Worm (Caenorhabditis elegans) whole organism, L2 larva: ENCODE results near the gene Y75B12A.2.

Experiments
- C34F6.9 ChIP-seq: fragments of 150-350 bp; optimal IDR thresholded peaks from 2 replicates; lab custom pipeline; 2014; ENCODE audit warnings: missing biosample characterization, missing genetic modification characterization
- F13H6.1 ChIP-seq: sonication (generic microtip); optimal IDR thresholded peaks from 2 replicates; lab custom pipeline; 2016; ENCODE audit warnings: missing genetic modification characterization, missing compliant biosample characterization
- R02D3.7 ChIP-seq: fragments of 150-350 bp; optimal IDR thresholded peaks from 2 replicates; lab custom pipeline; 2014; ENCODE audit warnings: missing biosample characterization, missing genetic modification characterization
- Y55F3AM.14 ChIP-seq: fragments of 200-800 bp; sonication (Bioruptor generic); optimal IDR thresholded peaks from 2 replicates; lab custom pipeline; 2018; ENCODE audit warnings: mild to moderate bottlenecking, missing genetic modification characterization, missing compliant biosample characterization
- ZK546.5 ChIP-seq: sonication (generic microtip); optimal IDR thresholded peaks from 2 replicates; lab custom pipeline; 2017; ENCODE audit warnings: missing biosample characterization, missing genetic modification characterization
- alr-1 ChIP-seq: fragments of 150-350 bp; optimal IDR thresholded peaks from 2 replicates; lab custom pipeline; 2014; ENCODE audit warnings: missing biosample characterization, missing genetic modification characterization
- aly-2 ChIP-seq: fragments of 150-350 bp; optimal IDR thresholded peaks from 2 replicates; lab custom pipeline; 2014; ENCODE audit warnings: missing biosample characterization, missing genetic modification characterization
- ama-1 ChIP-seq: fragments of 150-350 bp; optimal IDR thresholded peaks from 2 replicates; lab custom pipeline; 2018; ENCODE audit warnings: inconsistent platforms
- blmp-1 ChIP-seq: sonication (generic microtip); optimal IDR thresholded peaks from 2 replicates; lab custom pipeline; 2017; ENCODE audit warnings: missing genetic modification characterization, mild to moderate bottlenecking, missing compliant biosample characterization, antibody characterized with exemption, moderate library complexity; ENCODE audit not compliant: insufficient read depth
- ceh-16 ChIP-seq: fragments of 150-350 bp; optimal IDR thresholded peaks from 2 replicates; lab custom pipeline; 2014; ENCODE audit warnings: missing biosample characterization, missing genetic modification characterization
- ceh-82 ChIP-seq: fragments of 150-350 bp; optimal IDR thresholded peaks from 2 replicates; lab custom pipeline; 2014; ENCODE audit warnings: missing biosample characterization, missing genetic modification characterization
- crh-2 ChIP-seq: sonication (generic microtip); optimal IDR thresholded peaks from 2 replicates; lab custom pipeline; 2017; ENCODE audit warnings: missing biosample characterization, missing genetic modification characterization
- dmd-4 ChIP-seq: sonication (generic microtip); optimal IDR thresholded peaks from 2 replicates; lab custom pipeline; 2017; ENCODE audit warnings: missing biosample characterization, missing genetic modification characterization
- egl-27 ChIP-seq: sonication (generic microtip); optimal IDR thresholded peaks from 3 replicates; lab custom pipeline; 2017; ENCODE audit warnings: missing biosample characterization, missing genetic modification reagents, missing genetic modification characterization
- elt-3 ChIP-seq: sonication (generic microtip); optimal IDR thresholded peaks from 2 replicates; lab custom pipeline; 2017; ENCODE audit warnings: missing biosample characterization, missing genetic modification characterization
- fos-1 ChIP-seq: fragments of 150-350 bp; optimal IDR thresholded peaks from 2 replicates; lab custom pipeline; 2014; ENCODE audit warnings: missing biosample characterization, missing genetic modification characterization
- gmeb-1 ChIP-seq: fragments of 150-350 bp; optimal IDR thresholded peaks from 2 replicates; lab custom pipeline; 2014; ENCODE audit warnings: missing biosample characterization, missing genetic modification characterization
- lin-11 ChIP-seq: fragments of 150-350 bp; sonication (generic microtip); optimal IDR thresholded peaks from 2 replicates; lab custom pipeline; 2014; ENCODE audit warnings: missing biosample characterization, missing genetic modification characterization, inconsistent platforms, mixed read lengths
- lin-13 ChIP-seq: fragments of 150-350 bp; optimal IDR thresholded peaks from 2 replicates; lab custom pipeline; 2014; ENCODE audit warnings: missing biosample characterization, missing genetic modification reagents, missing genetic modification characterization
- lin-39 ChIP-seq: fragments of 150-350 bp; optimal IDR thresholded peaks from 2 replicates; lab custom pipeline; 2014; ENCODE audit warnings: missing biosample characterization, missing genetic modification reagents, missing genetic modification characterization
- lsy-2 ChIP-seq, 2 experiments: fragments of 150-350 bp in 1 of 2; sonication (generic microtip) in 1 of 2; optimal IDR thresholded peaks; 2 replicates each; lab custom pipeline; 2014 to 2017; ENCODE audit warnings: missing biosample characterization in 2 of 2, missing genetic modification characterization in 2 of 2
- mab-5 ChIP-seq: fragments of 150-350 bp; optimal IDR thresholded peaks from 2 replicates; lab custom pipeline; 2014; ENCODE audit warnings: missing biosample characterization, missing genetic modification characterization
- mdl-1 ChIP-seq, 2 experiments: fragments of 150-350 bp in 1 of 2; sonication (generic microtip) in 1 of 2; optimal IDR thresholded peaks; 2 replicates each; lab custom pipeline; 2017; ENCODE audit warnings: missing biosample characterization in 2 of 2, missing genetic modification characterization in 2 of 2
- nhr-10 ChIP-seq: sonication (generic microtip); optimal IDR thresholded peaks from 2 replicates; lab custom pipeline; 2017; ENCODE audit warnings: missing biosample characterization, missing genetic modification characterization
- nhr-11 ChIP-seq: fragments of 150-350 bp; optimal IDR thresholded peaks from 2 replicates; lab custom pipeline; 2014; ENCODE audit warnings: missing biosample characterization, missing genetic modification characterization
- nhr-12 ChIP-seq: fragments of 150-350 bp; optimal IDR thresholded peaks from 2 replicates; lab custom pipeline; 2014; ENCODE audit warnings: missing biosample characterization, missing genetic modification characterization
- nhr-129 ChIP-seq: fragments of 150-350 bp; optimal IDR thresholded peaks from 2 replicates; lab custom pipeline; 2014; ENCODE audit warnings: missing biosample characterization, missing genetic modification characterization
- nhr-237 ChIP-seq: fragments of 150-350 bp; optimal IDR thresholded peaks from 2 replicates; lab custom pipeline; 2014; ENCODE audit warnings: missing biosample characterization, missing genetic modification characterization
- nhr-25 ChIP-seq: fragments of 150-350 bp; sonication (generic microtip); optimal IDR thresholded peaks from 3 replicates; lab custom pipeline; 2014; ENCODE audit warnings: missing biosample characterization, missing genetic modification characterization
- nhr-6 ChIP-seq: fragments of 150-350 bp; optimal IDR thresholded peaks from 2 replicates; lab custom pipeline; 2014; ENCODE audit warnings: missing biosample characterization, missing genetic modification characterization
- nhr-77 ChIP-seq: fragments of 150-350 bp; optimal IDR thresholded peaks from 2 replicates; lab custom pipeline; 2014; ENCODE audit warnings: missing biosample characterization, missing genetic modification characterization
- peb-1 ChIP-seq: fragments of 150-350 bp; optimal IDR thresholded peaks from 2 replicates; lab custom pipeline; 2014; ENCODE audit warnings: missing biosample characterization, missing genetic modification characterization
- sem-4 ChIP-seq: fragments of 150-350 bp; optimal IDR thresholded peaks from 2 replicates; lab custom pipeline; 2014; ENCODE audit warnings: missing biosample characterization, missing genetic modification reagents, missing genetic modification characterization
- skn-1 ChIP-seq: sonication (generic microtip); optimal IDR thresholded peaks from 2 replicates; lab custom pipeline; 2017; ENCODE audit warnings: missing biosample characterization, missing genetic modification characterization
- sma-3 ChIP-seq: sonication (generic microtip); optimal IDR thresholded peaks from 2 replicates; lab custom pipeline; 2016; ENCODE audit warnings: missing genetic modification reagents, missing genetic modification characterization, missing compliant biosample characterization
- sma-9 ChIP-seq, 2 experiments: fragments of 150-350 bp in 1 of 2; sonication (generic microtip) in 1 of 2; optimal IDR thresholded peaks; 2 replicates each; lab custom pipeline; 2014 to 2016; ENCODE audit warnings: missing genetic modification characterization in 2 of 2, mild to moderate bottlenecking in 1 of 2, missing biosample characterization in 1 of 2, missing compliant biosample characterization in 1 of 2, missing genetic modification reagents in 1 of 2, moderate library complexity in 1 of 2
- snpc-4 ChIP-seq: fragments of 150-350 bp; optimal IDR thresholded peaks from 2 replicates; lab custom pipeline; 2014; ENCODE audit warnings: missing biosample characterization, missing genetic modification characterization
- unc-39 ChIP-seq: fragments of 150-350 bp; optimal IDR thresholded peaks from 2 replicates; lab custom pipeline; 2014; ENCODE audit warnings: missing biosample characterization, missing genetic modification characterization
- unc-55 ChIP-seq: fragments of 150-350 bp; sonication (generic microtip); optimal IDR thresholded peaks from 3 replicates; lab custom pipeline; 2014; ENCODE audit warnings: missing biosample characterization, missing genetic modification reagents, missing genetic modification characterization
- zag-1 ChIP-seq: fragments of 150-350 bp; optimal IDR thresholded peaks from 2 replicates; lab custom pipeline; 2014; ENCODE audit warnings: missing biosample characterization, missing genetic modification characterization
- ztf-4 ChIP-seq: fragments of 150-350 bp; optimal IDR thresholded peaks from 2 replicates; lab custom pipeline; 2014; ENCODE audit warnings: missing biosample characterization, missing genetic modification characterization

The Y75B12A.2 gene

DNA sequence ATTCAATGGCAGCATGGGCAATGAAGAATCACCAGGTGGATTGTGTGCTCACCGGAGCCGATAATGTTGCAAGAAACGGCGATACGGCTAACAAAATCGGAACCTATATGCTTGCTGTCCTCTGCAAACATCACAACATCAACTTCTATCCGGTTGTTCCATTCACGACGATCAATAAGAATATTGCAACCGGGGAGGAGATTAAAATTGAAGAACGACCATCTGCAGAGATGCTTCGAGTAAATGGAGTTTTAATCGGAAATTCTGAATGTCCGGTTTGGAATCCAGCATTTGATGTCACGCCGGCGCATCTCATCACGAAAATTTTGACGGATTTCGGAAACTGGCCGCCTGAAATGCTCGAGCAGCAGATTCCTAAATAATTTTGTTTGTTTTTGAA lies 25.7 kb upstream of the Y75B12A.2 start:
- TF ChIP-seq nhr-237 (no peak), Y55F3AM.14 (GFP tag; lab: Kevin White, UChicago) (no peak), alr-1 (tag; lab: Kevin White, UChicago) (no peak), unc-39 (no peak), ama-1 (lab: Kevin White, UChicago) (peak; percentile 79), nhr-10 (tag; lab: Kevin White, UChicago) (no peak), crh-2 (tag; lab: Kevin White, UChicago) (peak; percentile 3)
- TF ChIP-seq, all 48 proteins: peak for 2

DNA sequence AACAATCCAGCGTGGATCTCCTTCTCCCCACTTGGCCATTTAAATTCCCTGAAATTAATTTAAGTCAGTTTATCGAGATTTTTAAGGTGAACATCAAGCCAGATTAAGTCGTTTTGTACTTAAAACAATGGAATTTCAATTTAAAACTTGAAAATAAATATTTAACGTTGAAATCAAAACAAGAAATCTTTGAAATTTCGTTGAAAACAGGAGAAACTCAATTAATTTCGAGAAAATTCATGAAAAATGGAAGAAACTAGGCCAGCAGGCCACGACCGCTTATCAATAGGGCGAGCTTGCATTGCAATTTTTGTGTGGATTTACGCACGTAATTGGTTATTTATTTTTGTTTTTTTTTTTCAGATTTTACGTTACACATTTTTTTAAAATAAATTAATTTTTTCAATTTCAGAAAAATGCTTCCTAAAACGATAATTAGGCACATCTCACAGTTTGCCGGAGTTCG lies 24.0 kb upstream of the Y75B12A.2 start, which contains the start of the genes ahsa-1 and C01G10.7:
Gene ahsa-1, minus strand, starts transcription at position 51 of the 466 bp plus-strand sequence.
Gene C01G10.7, plus strand, starts transcription at position 413 of the 466 bp plus-strand sequence.
- TF ChIP-seq mab-5 (peak; percentile 80), ceh-82 (tag; lab: Kevin White, UChicago) (peak; percentile 15), lsy-2 (tag; optimal IDR thresholded peaks at IDR 0.05; lab: Kevin White, UChicago) (peak; percentile 76 to 93), unc-55 (peak; percentile 98), nhr-77 (tag; lab: Kevin White, UChicago) (peak; percentile 78), F13H6.1 (tag; lab: Kevin White, UChicago) (peak; percentile 86), nhr-12 (no peak), skn-1 (tag; lab: Kevin White, UChicago) (peak; percentile 56), C34F6.9 (tag; lab: Kevin White, UChicago) (peak; percentile 98), peb-1 (tag; lab: Kevin White, UChicago) (no peak), ztf-4 (tag; lab: Kevin White, UChicago) (peak; percentile 79), blmp-1 (tag; lab: Kevin White, UChicago) (peak; percentile 64), elt-3 (tag; lab: Kevin White, UChicago) (no peak), lin-39 (tag; lab: Kevin White, UChicago) (no peak), nhr-25 (no peak), nhr-10 (tag; lab: Kevin White, UChicago) (no peak), alr-1 (tag; lab: Kevin White, UChicago) (no peak), lin-13 (peak; percentile 86), egl-27 (tag; lab: Kevin White, UChicago) (peak; percentile 52), zag-1 (tag; lab: Kevin White, UChicago) (peak; percentile 30), dmd-4 (tag; lab: Kevin White, UChicago) (no peak), sem-4 (tag; lab: Kevin White, UChicago) (peak; percentile 76), lin-11 (peak; percentile 47), R02D3.7 (tag; lab: Kevin White, UChicago) (peak; percentile 88), nhr-129 (tag; lab: Kevin White, UChicago) (peak; percentile 78), gmeb-1 (tag; lab: Kevin White, UChicago) (peak; percentile 81), sma-9 (GFP tag; optimal IDR thresholded peaks at IDR 0.05; lab: Kevin White, UChicago) (peak; percentile 88), sma-9 (tag; optimal IDR thresholded peaks at IDR 0.05; lab: Kevin White, UChicago) (no peak), Y55F3AM.14 (GFP tag; lab: Kevin White, UChicago) (no peak), aly-2 (tag; lab: Kevin White, UChicago) (no peak), crh-2 (tag; lab: Kevin White, UChicago) (peak; percentile 94), fos-1 (tag; lab: Kevin White, UChicago) (peak; percentile 80), snpc-4 (tag; lab: Kevin White, UChicago) (peak; percentile 81), nhr-237 (peak; percentile 23), unc-39 (no peak), mdl-1 (tag; optimal IDR thresholded peaks at IDR 0.05; lab: Kevin White, UChicago) (peak in 1 of 2 experiments; percentile 6), sma-3 (peak; percentile 95), ceh-16 (tag; lab: Kevin White, UChicago) (peak; percentile 36), ZK546.5 (tag; lab: Kevin White, UChicago) (peak; percentile 42), nhr-6 (tag; lab: Kevin White, UChicago) (no peak)

ce11 chrV:15087207-15087706 lies 22.1 kb upstream of the Y75B12A.2 start, which contains the start of the genes C01G10.15 and C01G10.6:
C01G10.15 (minus strand) TSS chrV:15087307.
C01G10.6 (plus strand) TSS chrV:15087656.
- no peak for TF ChIP-seq nhr-11 (tag; lab: Kevin White, UChicago)
- TF ChIP-seq snpc-4 (tag; lab: Kevin White, UChicago) = no peak
- TF ChIP-seq gmeb-1 (tag; lab: Kevin White, UChicago) = no peak
- peak; percentile 0 for TF ChIP-seq sma-9 (GFP tag; optimal IDR thresholded peaks at IDR 0.05; lab: Kevin White, UChicago)
- TF ChIP-seq sma-9 (tag; optimal IDR thresholded peaks at IDR 0.05; lab: Kevin White, UChicago) = no peak
